Fruit fly (Drosophila melanogaster) Kc167 (cell line): Measurements from ENCODE around the gene mRpL28.

ENCODE experiments used
- Myc ChIP-seq: fragments of >200 bp; optimal IDR thresholded peaks from 2 replicates; lab custom pipeline; 2017; ENCODE audit warnings: missing external identifiers
- Sin3A ChIP-seq: fragments of >200 bp; optimal IDR thresholded peaks from 2 replicates; lab custom pipeline; 2018; ENCODE audit warnings: missing external identifiers
- h ChIP-seq: fragments of >200 bp; optimal IDR thresholded peaks from 3 replicates; lab custom pipeline; 2018; ENCODE audit warnings: missing external identifiers
- insv ChIP-seq: fragments of >200 bp; optimal IDR thresholded peaks from 3 replicates; lab custom pipeline; 2018; ENCODE audit warnings: missing external identifiers
- psq ChIP-seq: fragments of >200 bp; optimal IDR thresholded peaks from 2 replicates; lab custom pipeline; 2017; ENCODE audit warnings: missing external identifiers
- ttk ChIP-seq: sonication (Bioruptor generic); optimal IDR thresholded peaks from 2 replicates; lab custom pipeline; 2017; ENCODE audit warnings: missing external identifiers

The mRpL28 gene

dm6 chr2L:5002031-5002430, 28.3 kb downstream of the mRpL28 start:
- TF ChIP-seq ttk (lab: Kevin White, UChicago) (no peak), Myc (lab: Kevin White, UChicago) (no peak), psq (lab: Kevin White, UChicago) (no peak), h (lab: Kevin White, UChicago) (no peak), insv (lab: Kevin White, UChicago) (no peak), Sin3A (no peak)

DNA sequence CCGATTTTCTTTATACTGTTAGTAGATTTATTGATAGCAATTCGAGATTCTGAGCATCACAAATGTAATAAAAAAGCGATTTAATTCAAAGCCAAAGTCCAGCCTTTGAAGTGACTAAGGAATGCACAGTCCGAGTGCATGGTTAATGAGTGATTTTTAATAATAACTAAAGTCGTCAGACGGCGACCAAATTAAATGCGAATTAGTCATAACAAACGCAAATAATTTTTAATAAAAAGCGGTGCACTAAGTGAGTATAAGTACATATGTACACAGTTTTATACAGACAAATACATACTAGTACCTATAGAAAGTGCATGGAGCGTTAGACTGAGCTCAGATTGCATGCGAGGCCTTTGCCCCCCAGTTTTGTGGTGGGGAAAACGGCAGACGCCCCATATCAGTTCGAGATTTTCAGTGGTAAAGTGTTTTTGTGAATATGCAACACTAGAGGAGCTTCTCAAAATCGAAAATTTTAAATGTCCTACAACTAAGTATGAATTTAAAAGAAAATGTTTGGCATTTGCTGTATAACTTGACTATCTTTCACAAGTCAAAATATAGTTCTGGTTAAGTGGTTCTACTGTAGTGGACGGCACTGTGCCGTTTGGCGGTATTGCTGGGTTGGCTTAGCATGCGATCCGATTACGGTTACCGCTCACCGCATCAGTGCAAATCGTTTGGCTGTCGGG, 29.1 kb downstream of the mRpL28 start:
- TF ChIP-seq h (lab: Kevin White, UChicago) (no peak), Myc (lab: Kevin White, UChicago) (no peak), psq (lab: Kevin White, UChicago) (no peak), Sin3A (no peak), ttk (lab: Kevin White, UChicago) (no peak), insv (lab: Kevin White, UChicago) (no peak)

DNA sequence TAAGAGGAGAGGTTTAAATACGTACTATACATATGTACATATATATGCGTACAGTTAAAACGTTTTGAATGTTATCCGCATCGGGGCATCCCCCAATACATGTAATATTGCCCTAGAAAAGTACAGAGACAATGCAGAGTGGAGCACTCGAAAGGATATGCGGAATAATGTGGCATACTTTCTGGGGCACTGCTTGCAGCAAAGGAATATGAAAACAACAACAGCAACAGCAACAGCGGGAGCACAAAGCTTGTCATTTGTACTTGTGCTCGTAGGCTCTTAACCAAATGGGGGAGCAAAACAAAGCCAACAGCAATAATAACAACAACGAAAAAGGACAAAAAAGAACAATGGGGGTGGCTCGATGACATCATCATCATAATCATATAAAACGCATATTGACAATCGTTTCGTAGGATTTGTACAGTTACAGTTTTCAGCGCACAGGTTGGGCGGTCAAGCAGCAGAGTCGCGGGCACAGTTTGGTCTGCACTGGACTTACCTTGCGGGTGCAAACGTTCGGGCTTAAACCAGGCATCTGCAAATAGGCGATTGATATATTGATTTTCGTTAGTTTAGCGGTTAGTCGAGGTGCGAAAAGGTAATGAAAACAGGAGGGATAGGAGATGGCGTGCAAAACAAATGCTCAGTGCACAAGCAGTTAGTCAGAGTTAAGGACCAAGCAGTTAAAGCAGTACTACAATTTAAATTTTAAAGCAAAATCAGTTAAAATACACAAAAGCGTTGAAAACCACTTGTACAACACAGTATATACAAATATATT, 30.1 kb downstream of the mRpL28 start:
- TF ChIP-seq Sin3A (no peak), ttk (lab: Kevin White, UChicago) (no peak), h (lab: Kevin White, UChicago) (no peak), psq (lab: Kevin White, UChicago) (no peak), Myc (lab: Kevin White, UChicago) (no peak), insv (lab: Kevin White, UChicago) (no peak)

dm6 chr2L:5004677-5005463, 31.1 kb downstream of the mRpL28 start:
- no peak for TF ChIP-seq insv (lab: Kevin White, UChicago)
- TF ChIP-seq h (lab: Kevin White, UChicago) = no peak
- TF ChIP-seq Sin3A = no peak
- no peak for TF ChIP-seq Myc (lab: Kevin White, UChicago)
- no peak for TF ChIP-seq ttk (lab: Kevin White, UChicago)

- TF ChIP-seq Myc (lab: Kevin White, UChicago) (no peak), h (lab: Kevin White, UChicago) (no peak), insv (lab: Kevin White, UChicago) (no peak), ttk (lab: Kevin White, UChicago) (no peak), Sin3A (no peak), psq (lab: Kevin White, UChicago) (no peak)
Observed at dm6 chr2L:5005464-5005764, 31.6 kb downstream of the mRpL28 start.

dm6 chr2L:5006323-5006722, 32.5 kb downstream of the mRpL28 start:
- TF ChIP-seq Myc (lab: Kevin White, UChicago) = no peak
- TF ChIP-seq h (lab: Kevin White, UChicago) = no peak
- no peak for TF ChIP-seq Sin3A
- no peak for TF ChIP-seq insv (lab: Kevin White, UChicago)
- no peak for TF ChIP-seq psq (lab: Kevin White, UChicago)
- no peak for TF ChIP-seq ttk (lab: Kevin White, UChicago)

- TF ChIP-seq ttk (lab: Kevin White, UChicago) (no peak), Myc (lab: Kevin White, UChicago) (no peak), h (lab: Kevin White, UChicago) (no peak), insv (lab: Kevin White, UChicago) (no peak), Sin3A (no peak), psq (lab: Kevin White, UChicago) (no peak)
Observed at dm6 chr2L:5007256-5007655, 33.5 kb downstream of the mRpL28 start.

dm6 chr2L:5009306-5010030, 35.7 kb downstream of the mRpL28 start, which contains the start of gene Rtnl1:
Gene Rtnl1 (minus strand): TSS chr2L:5009720.
- TF ChIP-seq psq (lab: Kevin White, UChicago) (no peak), ttk (lab: Kevin White, UChicago) (no peak), Sin3A (no peak), Myc (lab: Kevin White, UChicago) (no peak), insv (lab: Kevin White, UChicago) (no peak), h (lab: Kevin White, UChicago) (no peak)

DNA sequence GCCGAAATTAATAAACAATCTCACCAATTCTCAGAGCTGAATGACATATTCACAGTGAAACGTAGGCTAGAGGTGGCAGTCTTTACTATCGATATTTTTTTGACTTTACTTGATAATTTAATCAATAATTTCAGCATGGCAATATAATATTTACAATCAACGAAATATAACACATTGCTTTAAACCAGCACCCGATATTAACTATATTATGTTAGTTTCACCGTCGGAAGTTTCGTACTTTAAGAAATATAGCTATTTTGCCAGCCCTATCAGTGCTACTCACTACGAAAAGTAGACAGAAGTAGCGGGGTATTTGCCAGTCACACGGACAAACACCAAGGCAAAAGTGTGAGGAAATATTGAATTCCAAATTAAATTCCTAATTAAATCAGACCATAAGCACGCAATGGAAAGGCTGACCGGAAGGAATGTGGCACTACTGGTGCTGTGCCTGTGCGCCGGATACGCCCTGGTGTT, 37.0 kb downstream of the mRpL28 start, which contains the start of the genes CG31917, Tfb5 and SelT:
TSS of gene CG31917 (minus strand) at position 51 of the 477 bp plus-strand sequence.
TSS of gene Tfb5 (minus strand) at position 51 of the 477 bp plus-strand sequence.
TSS of gene SelT (plus strand) at position 139 of the 477 bp plus-strand sequence.
- TF ChIP-seq ttk (lab: Kevin White, UChicago) (no peak), h (lab: Kevin White, UChicago) (no peak), Sin3A (no peak)

- TF ChIP-seq Sin3A (no peak), psq (lab: Kevin White, UChicago) (no peak), h (lab: Kevin White, UChicago) (no peak), Myc (lab: Kevin White, UChicago) (no peak), ttk (lab: Kevin White, UChicago) (no peak), insv (lab: Kevin White, UChicago) (no peak)
Observed at dm6 chr2L:5020479-5020878, 46.7 kb downstream of the mRpL28 start.
